Worm (Caenorhabditis elegans): ENCODE data around the gene marc-5.
A peak's percentile ranks its signal among the peaks of the same experiment; 100 is the strongest.

The marc-5 gene

ce11 chrII:12343710-12344109 is 35.6 kb downstream of the marc-5 start:
- TF ChIP-seq nhr-129 (tag; optimal IDR thresholded peaks at IDR 0.05), result no peak
- TF ChIP-seq ztf-4 (tag; optimal IDR thresholded peaks at IDR 0.05), result no peak
- no peak for TF ChIP-seq mdl-1 (tag; optimal IDR thresholded peaks at IDR 0.05)
- TF ChIP-seq alr-1 (tag; optimal IDR thresholded peaks at IDR 0.05), result no peak
- TF ChIP-seq nhr-237 (tag; optimal IDR thresholded peaks at IDR 0.05), result no peak

ce11 chrII:12342928-12343327 is 36.4 kb downstream of the marc-5 start:
- TF ChIP-seq nhr-77 (tag; optimal IDR thresholded peaks at IDR 0.05) (no peak), lin-13 (GFP tag; optimal IDR thresholded peaks at IDR 0.05) (no peak), gmeb-1 (tag; optimal IDR thresholded peaks at IDR 0.05) (no peak), ceh-82 (tag; optimal IDR thresholded peaks at IDR 0.05) (no peak), nhr-21 (tag; optimal IDR thresholded peaks at IDR 0.05) (no peak), nhr-129 (tag; optimal IDR thresholded peaks at IDR 0.05) (no peak), nhr-12 (tag; optimal IDR thresholded peaks at IDR 0.05) (no peak), ceh-16 (tag; optimal IDR thresholded peaks at IDR 0.05) (no peak), Y55F3AM.14 (GFP tag; optimal IDR thresholded peaks at IDR 0.05) (no peak), sma-3 (GFP tag; optimal IDR thresholded peaks at IDR 0.05) (no peak)

ce11 chrII:12341566-12342223 is 37.6 kb downstream of the marc-5 start:
- no peak for TF ChIP-seq snpc-4 (tag; optimal IDR thresholded peaks at IDR 0.05)
- TF ChIP-seq nhr-129 (tag; optimal IDR thresholded peaks at IDR 0.05), result peak; percentile 28
- TF ChIP-seq gmeb-1 (tag; optimal IDR thresholded peaks at IDR 0.05), result no peak
- TF ChIP-seq nhr-11 (tag; optimal IDR thresholded peaks at IDR 0.05), result no peak
- TF ChIP-seq Y55F3AM.14 (GFP tag; optimal IDR thresholded peaks at IDR 0.05), result no peak
- TF ChIP-seq nhr-21 (tag; optimal IDR thresholded peaks at IDR 0.05), result no peak
- no peak for TF ChIP-seq nhr-237 (tag; optimal IDR thresholded peaks at IDR 0.05)
- no peak for TF ChIP-seq peb-1 (tag; optimal IDR thresholded peaks at IDR 0.05)
- TF ChIP-seq ama-1 (optimal IDR thresholded peaks at IDR 0.05), result no peak
- no peak for TF ChIP-seq nhr-23 (tag; optimal IDR thresholded peaks at IDR 0.05)
- TF ChIP-seq sem-4 (tag; optimal IDR thresholded peaks at IDR 0.05), result no peak
- TF ChIP-seq nhr-6 (tag; optimal IDR thresholded peaks at IDR 0.05), result no peak
- peak; percentile 17 for TF ChIP-seq nhr-25 (tag; optimal IDR thresholded peaks at IDR 0.05)
- TF ChIP-seq lin-13 (GFP tag; optimal IDR thresholded peaks at IDR 0.05), result no peak
- no peak for TF ChIP-seq nhr-12 (tag; optimal IDR thresholded peaks at IDR 0.05)
- peak; percentile 24 for TF ChIP-seq unc-55 (GFP tag; optimal IDR thresholded peaks at IDR 0.05)

ce11 chrII:12339644-12340043 is 39.7 kb downstream of the marc-5 start, which contains the start of gene sop-2:
TSS of gene sop-2 (plus strand) at chrII:12339944.
- TF ChIP-seq nhr-11 (tag; optimal IDR thresholded peaks at IDR 0.05), result no peak
- TF ChIP-seq ceh-16 (tag; optimal IDR thresholded peaks at IDR 0.05), result no peak
- no peak for TF ChIP-seq crh-2 (tag; optimal IDR thresholded peaks at IDR 0.05)
- TF ChIP-seq nhr-23 (tag; optimal IDR thresholded peaks at IDR 0.05), result no peak
- no peak for TF ChIP-seq unc-39 (tag; optimal IDR thresholded peaks at IDR 0.05)
- no peak for TF ChIP-seq unc-62 (GFP tag; optimal IDR thresholded peaks at IDR 0.05)
- no peak for TF ChIP-seq dmd-4 (tag; optimal IDR thresholded peaks at IDR 0.05)
- no peak for TF ChIP-seq sma-3 (GFP tag; optimal IDR thresholded peaks at IDR 0.05)
- no peak for TF ChIP-seq gmeb-1 (tag; optimal IDR thresholded peaks at IDR 0.05)
- no peak for TF ChIP-seq ceh-82 (tag; optimal IDR thresholded peaks at IDR 0.05)
- TF ChIP-seq aly-2 (tag; optimal IDR thresholded peaks at IDR 0.05), result no peak
- TF ChIP-seq unc-55 (GFP tag; optimal IDR thresholded peaks at IDR 0.05), result no peak
- TF ChIP-seq elt-3 (tag; optimal IDR thresholded peaks at IDR 0.05), result no peak
- no peak for TF ChIP-seq mdl-1 (tag; optimal IDR thresholded peaks at IDR 0.05)
- no peak for TF ChIP-seq sem-4 (tag; optimal IDR thresholded peaks at IDR 0.05)
- TF ChIP-seq nhr-21 (tag; optimal IDR thresholded peaks at IDR 0.05), result no peak
- TF ChIP-seq blmp-1 (tag; optimal IDR thresholded peaks at IDR 0.05; ENCODE audit: insufficient read depth), result no peak

- TF ChIP-seq F13H6.1 (tag; optimal IDR thresholded peaks at IDR 0.05) (peak; percentile 52), nhr-129 (tag; optimal IDR thresholded peaks at IDR 0.05) (peak; percentile 69), nhr-10 (tag; optimal IDR thresholded peaks at IDR 0.05) (no peak), dmd-4 (tag; optimal IDR thresholded peaks at IDR 0.05) (no peak), elt-1 (tag; optimal IDR thresholded peaks at IDR 0.05) (no peak), nhr-25 (tag; optimal IDR thresholded peaks at IDR 0.05) (peak; percentile 80), gmeb-1 (tag; optimal IDR thresholded peaks at IDR 0.05) (peak; percentile 69), lin-11 (tag; optimal IDR thresholded peaks at IDR 0.05) (peak; percentile 59), ztf-4 (tag; optimal IDR thresholded peaks at IDR 0.05) (no peak), elt-3 (tag; optimal IDR thresholded peaks at IDR 0.05) (no peak), mdl-1 (tag; optimal IDR thresholded peaks at IDR 0.05) (no peak), unc-39 (tag; optimal IDR thresholded peaks at IDR 0.05) (no peak), aly-2 (tag; optimal IDR thresholded peaks at IDR 0.05) (no peak), crh-2 (tag; optimal IDR thresholded peaks at IDR 0.05) (peak; percentile 65), snpc-4 (tag; optimal IDR thresholded peaks at IDR 0.05) (peak; percentile 56), sma-3 (GFP tag; optimal IDR thresholded peaks at IDR 0.05) (peak; percentile 58), C34F6.9 (tag; optimal IDR thresholded peaks at IDR 0.05) (peak; percentile 82), ztf-1 (GFP tag; conservative IDR thresholded peaks at IDR 0.05) (no peak), mbf-1 (tag; optimal IDR thresholded peaks at IDR 0.05) (no peak), blmp-1 (tag; optimal IDR thresholded peaks at IDR 0.05; ENCODE audit: insufficient read depth) (peak; percentile 4), nhr-237 (tag; optimal IDR thresholded peaks at IDR 0.05) (no peak), fos-1 (tag; optimal IDR thresholded peaks at IDR 0.05) (peak; percentile 71), egl-27 (tag; optimal IDR thresholded peaks at IDR 0.05) (peak; percentile 9), lin-13 (GFP tag; optimal IDR thresholded peaks at IDR 0.05) (peak; percentile 69), lsy-2 (tag; optimal IDR thresholded peaks at IDR 0.05) (peak; percentile 76 to 95), unc-55 (GFP tag; optimal IDR thresholded peaks at IDR 0.05) (peak; percentile 85), ZK546.5 (tag; optimal IDR thresholded peaks at IDR 0.05) (no peak), nhr-12 (tag; optimal IDR thresholded peaks at IDR 0.05) (no peak), nhr-21 (tag; optimal IDR thresholded peaks at IDR 0.05) (peak; percentile 19), Y55F3AM.14 (GFP tag; optimal IDR thresholded peaks at IDR 0.05) (no peak)
Observed at ce11 chrII:12339152-12339551, 40.2 kb downstream of the marc-5 start.
